Fruit fly (Drosophila melanogaster) ovary, adult (tissue): Measurements from ENCODE around the gene betaggt-I.

ENCODE experiments used
- CG17801 ChIP-seq: fragments of 200-800 bp; optimal IDR thresholded peaks from 2 replicates; lab custom pipeline; 2019; ENCODE audit warnings: missing biosample characterization, mild to moderate bottlenecking, missing genetic modification characterization, moderate library complexity; ENCODE audit not compliant: partially characterized antibody

betaggt-I gene

DNA sequence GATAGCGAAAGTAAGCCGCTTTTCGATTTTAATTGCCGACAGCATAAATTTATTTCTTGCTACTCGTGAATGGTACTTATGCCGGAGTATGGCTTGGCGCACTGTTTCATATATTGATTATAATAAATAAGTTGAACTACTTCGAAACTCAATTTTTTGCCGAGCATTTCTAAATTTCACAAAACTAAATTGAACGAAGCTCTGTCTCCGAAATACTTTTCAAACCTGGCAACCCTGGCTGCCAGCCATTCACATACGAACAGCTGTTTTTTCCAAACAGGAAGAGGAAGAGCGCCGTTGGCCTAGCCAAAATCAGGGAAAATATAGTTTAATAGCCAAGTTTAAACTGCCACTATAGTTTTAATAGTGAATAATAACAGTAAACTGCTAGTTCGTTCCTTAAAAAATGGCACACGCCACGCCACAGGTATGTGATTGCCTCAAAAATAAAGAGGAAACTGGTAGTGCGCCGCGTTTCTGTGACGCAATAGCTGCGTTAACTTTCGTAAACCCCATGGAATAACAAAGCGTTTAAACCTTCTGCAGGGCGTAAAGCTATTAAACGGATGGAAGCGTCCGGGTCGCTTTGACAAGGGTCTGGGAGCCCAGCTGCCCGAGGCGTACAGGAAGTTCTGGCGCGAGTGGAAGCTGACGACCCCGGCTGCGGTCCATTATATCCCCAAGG lies 28.5 kb downstream of the betaggt-I start, which contains the start of gene mRpL28:
TSS of gene mRpL28 (plus strand) at position 246 of the 685 bp plus-strand sequence.
- TF ChIP-seq CG17801, result peak; percentile 10

DNA sequence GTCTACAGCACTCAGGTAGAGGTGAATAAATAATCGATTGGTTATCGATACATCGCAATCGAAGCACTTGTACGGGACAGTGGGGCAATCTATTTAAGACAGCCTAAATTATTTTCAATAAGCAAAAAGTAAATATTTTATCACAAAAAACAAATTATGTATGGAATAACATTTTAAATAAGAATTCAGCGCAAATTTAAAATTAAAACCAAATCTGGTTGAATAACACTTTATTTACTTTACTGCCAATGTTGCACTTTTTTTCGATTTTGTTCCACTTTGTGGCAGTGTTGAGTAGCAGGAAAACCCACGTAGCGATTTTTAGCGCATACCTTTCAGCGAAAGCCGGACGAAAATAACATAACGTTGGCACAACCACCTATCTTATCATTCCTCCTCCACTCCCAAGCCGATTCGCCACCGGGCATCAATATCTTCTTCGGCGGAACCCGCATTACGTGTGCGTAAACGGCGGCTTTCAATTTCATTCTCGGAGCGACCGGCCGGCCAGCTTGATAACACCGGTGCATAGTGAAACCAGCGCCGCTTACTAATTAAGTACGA lies 31.7 kb downstream of the betaggt-I start, which contains the start of the genes Gmd and CG3792:
TSS of gene Gmd (minus strand) at position 36 of the 564 bp plus-strand sequence.
TSS of gene CG3792 (plus strand) at position 325 of the 564 bp plus-strand sequence.
- peak; percentile 94 for TF ChIP-seq CG17801

DNA sequence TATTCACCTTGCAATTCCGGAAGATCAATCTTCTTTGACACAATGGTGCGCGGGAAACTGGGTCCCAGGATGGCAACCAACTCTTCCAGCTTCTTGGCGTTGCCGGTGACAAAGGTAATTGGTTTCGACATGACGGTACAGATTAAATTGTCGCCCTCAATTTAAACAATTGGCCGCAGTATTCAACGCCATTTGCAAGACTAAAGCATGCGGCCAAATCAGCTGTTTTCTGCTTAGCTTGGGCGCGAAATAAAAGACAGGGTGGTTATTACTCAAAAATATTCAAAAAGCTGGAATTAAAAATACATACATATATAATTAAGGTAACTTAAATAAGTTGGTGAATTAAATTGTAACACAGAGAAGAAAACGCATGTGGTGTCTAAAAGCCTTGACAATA lies 33.8 kb downstream of the betaggt-I start, which contains the start of gene CG8891:
TSS of gene CG8891 (minus strand) at position 242 of the 400 bp plus-strand sequence.
- TF ChIP-seq CG17801, result no peak

- TF ChIP-seq CG17801, result peak; percentile 96
These were observed 36.0 kb downstream of the betaggt-I start, which contains the start of the genes CG8892 and CG34126 for dm6 chr2L:4981278-4981966. CG8892 (minus strand) TSS chr2L:4981592. CG34126 (plus strand) TSS chr2L:4981614.

- no peak for TF ChIP-seq CG17801
These were observed 36.8 kb downstream of the betaggt-I start for dm6 chr2L:4982098-4982646.

dm6 chr2L:4995010-4995836 lies 49.8 kb downstream of the betaggt-I start:
- TF ChIP-seq CG17801, result no peak

DNA sequence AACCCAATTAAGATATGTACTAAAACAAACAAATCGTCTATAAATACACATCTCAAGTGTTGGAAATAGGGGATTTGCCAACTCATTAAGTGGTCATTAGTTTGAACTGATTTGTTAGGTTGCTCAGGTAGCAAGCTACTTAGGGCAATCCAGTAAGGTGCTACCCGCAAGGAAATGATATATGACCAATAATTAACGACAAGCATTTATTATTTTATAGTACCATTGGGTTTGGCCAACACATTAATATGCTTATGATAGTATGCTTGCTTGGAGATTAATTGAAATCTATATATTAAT lies 50.4 kb downstream of the betaggt-I start:
- no peak for TF ChIP-seq CG17801

- TF ChIP-seq CG17801, result no peak
These were observed 51.0 kb downstream of the betaggt-I start for dm6 chr2L:4996283-4996922.

dm6 chr2L:4997401-4998259 lies 52.3 kb downstream of the betaggt-I start:
- peak; percentile 93 for TF ChIP-seq CG17801
